Fruit fly (Drosophila melanogaster) whole organism, prepupa: Measurements from ENCODE around the gene GstD3.
A peak's percentile ranks its signal among the peaks of the same experiment; 100 is the strongest.

Experiments used
- CG11294 ChIP-seq: fragments of 200-800 bp; sonication (Bioruptor generic); IDR thresholded peaks from 2 replicates; pipeline ENCODE4 v1.3.6; 2022; ENCODE audit warnings: missing biosample characterization, missing genetic modification characterization
- CG11762 ChIP-seq: fragments of 200-800 bp; sonication (Bioruptor generic); optimal IDR thresholded peaks from 3 replicates; lab custom pipeline; 2016; ENCODE audit warnings: missing biosample characterization, missing genetic modification characterization; ENCODE audit not compliant: insufficient read depth
- CG15336 ChIP-seq: fragments of 200-800 bp; sonication (Bioruptor generic); IDR thresholded peaks from 2 replicates; pipeline ENCODE4 v1.3.6; 2022; ENCODE audit warnings: missing biosample characterization, missing genetic modification characterization
- CG3032 ChIP-seq: fragments of 200-800 bp; optimal IDR thresholded peaks from 2 replicates; lab custom pipeline; 2019; ENCODE audit warnings: missing biosample characterization, mild to moderate bottlenecking, missing genetic modification characterization, moderate library complexity
- CG31627 ChIP-seq: fragments of 200-800 bp; sonication (Bioruptor generic); optimal IDR thresholded peaks from 3 replicates; lab custom pipeline; 2016; ENCODE audit warnings: missing biosample characterization, missing genetic modification characterization
- CG32006 ChIP-seq: fragments of 200-800 bp; sonication (Bioruptor generic); optimal IDR thresholded peaks from 3 replicates; lab custom pipeline; 2017; ENCODE audit warnings: missing biosample characterization, mild to moderate bottlenecking, missing genetic modification characterization
- CG34406 ChIP-seq: fragments of 200-800 bp; sonication (Bioruptor generic); optimal IDR thresholded peaks from 3 replicates; lab custom pipeline; 2016; ENCODE audit warnings: missing biosample characterization, missing genetic modification characterization
- CG6163 ChIP-seq: fragments of 200-800 bp; sonication (Bioruptor generic); IDR thresholded peaks from 3 replicates; pipeline ENCODE4 v1.3.6; 2022; ENCODE audit warnings: missing biosample characterization, missing genetic modification characterization
- CG6276 ChIP-seq: fragments of 200-800 bp; sonication (Bioruptor generic); optimal IDR thresholded peaks from 2 replicates; lab custom pipeline; 2017; ENCODE audit warnings: missing biosample characterization, mild to moderate bottlenecking, missing genetic modification characterization
- CG6792 ChIP-seq: fragments of 200-800 bp; sonication (Bioruptor generic); optimal IDR thresholded peaks from 3 replicates; lab custom pipeline; 2016; ENCODE audit warnings: missing biosample characterization, missing genetic modification characterization
- CG6854 ChIP-seq: fragments of 200-800 bp; sonication (Bioruptor generic); optimal IDR thresholded peaks from 2 replicates; lab custom pipeline; 2017; ENCODE audit warnings: missing biosample characterization, mild to moderate bottlenecking, missing genetic modification characterization
- CG8119 ChIP-seq: fragments of 200-800 bp; sonication (Bioruptor generic); IDR thresholded peaks from 3 replicates; pipeline ENCODE4 v1.3.6; 2022; ENCODE audit warnings: missing biosample characterization, missing genetic modification characterization
- CG9139 ChIP-seq: fragments of 200-800 bp; sonication (Bioruptor generic); optimal IDR thresholded peaks from 3 replicates; lab custom pipeline; 2017; ENCODE audit warnings: missing biosample characterization, mild to moderate bottlenecking, missing genetic modification characterization
- Eip78C ChIP-seq: fragments of 200-800 bp; sonication (Bioruptor generic); peaks from one replicate; lab custom pipeline; 2016; ENCODE audit warnings: missing biosample characterization, missing genetic modification characterization
- Eip93F ChIP-seq: fragments of 200-800 bp; sonication (Bioruptor generic); optimal IDR thresholded peaks from 2 replicates; lab custom pipeline; 2016; ENCODE audit warnings: missing biosample characterization, mild to moderate bottlenecking, missing genetic modification characterization
- Ets96B ChIP-seq: fragments of 200-800 bp; optimal IDR thresholded peaks from 2 replicates; lab custom pipeline; 2019; ENCODE audit warnings: missing biosample characterization, mild to moderate bottlenecking, missing genetic modification characterization, moderate library complexity
- Hr38 ChIP-seq: sonication (Bioruptor generic); optimal IDR thresholded peaks from 2 replicates; lab custom pipeline; 2016; ENCODE audit warnings: missing biosample characterization, missing genetic modification characterization
- Met ChIP-seq: fragments of 200-800 bp; sonication (Bioruptor generic); optimal IDR thresholded peaks from 3 replicates; lab custom pipeline; 2016; ENCODE audit warnings: missing biosample characterization, missing genetic modification characterization
- Smox ChIP-seq: fragments of 200-800 bp; sonication (Bioruptor generic); optimal IDR thresholded peaks from 3 replicates; lab custom pipeline; 2016; ENCODE audit warnings: missing biosample characterization, missing genetic modification characterization
- Sox102F ChIP-seq: fragments of 200-800 bp; sonication (Bioruptor generic); optimal IDR thresholded peaks from 2 replicates; lab custom pipeline; 2016; ENCODE audit warnings: missing biosample characterization, mild to moderate bottlenecking, missing genetic modification characterization
- Sox14 ChIP-seq: fragments of 200-800 bp; sonication (Bioruptor generic); optimal IDR thresholded peaks from 3 replicates; lab custom pipeline; 2016; ENCODE audit warnings: missing biosample characterization, missing genetic modification characterization
- acj6 ChIP-seq: fragments of 200-800 bp; sonication (Bioruptor generic); optimal IDR thresholded peaks from 3 replicates; lab custom pipeline; 2016; ENCODE audit warnings: missing biosample characterization, missing genetic modification characterization
- dac ChIP-seq: fragments of 200-800 bp; sonication (Bioruptor generic); optimal IDR thresholded peaks from 2 replicates; lab custom pipeline; 2017; ENCODE audit warnings: missing biosample characterization, mild to moderate bottlenecking, missing genetic modification characterization
- esn ChIP-seq: fragments of 200-800 bp; sonication (Bioruptor generic); optimal IDR thresholded peaks from 2 replicates; lab custom pipeline; 2016; ENCODE audit warnings: missing biosample characterization, mild to moderate bottlenecking, missing genetic modification characterization, moderate library complexity
- fd59A ChIP-seq: fragments of 200-800 bp; sonication (Bioruptor generic); optimal IDR thresholded peaks from 2 replicates; lab custom pipeline; 2017; ENCODE audit warnings: missing biosample characterization, mild to moderate bottlenecking, missing genetic modification characterization, missing genetic modification reagents
- fd85E ChIP-seq: fragments of 200-800 bp; sonication (Bioruptor generic); optimal IDR thresholded peaks from 3 replicates; lab custom pipeline; 2016; ENCODE audit warnings: missing biosample characterization, missing genetic modification characterization
- ss ChIP-seq, 2 experiments: fragments of 200-800 bp; sonication (Bioruptor generic); optimal IDR thresholded peaks; 2 replicates in 1 of 2; 3 replicates in 1 of 2; lab custom pipeline; 2017 to 2018; ENCODE audit warnings: mild to moderate bottlenecking in 2 of 2, missing biosample characterization in 2 of 2, missing genetic modification characterization in 2 of 2, moderate library complexity in 1 of 2

The GstD3 gene

DNA sequence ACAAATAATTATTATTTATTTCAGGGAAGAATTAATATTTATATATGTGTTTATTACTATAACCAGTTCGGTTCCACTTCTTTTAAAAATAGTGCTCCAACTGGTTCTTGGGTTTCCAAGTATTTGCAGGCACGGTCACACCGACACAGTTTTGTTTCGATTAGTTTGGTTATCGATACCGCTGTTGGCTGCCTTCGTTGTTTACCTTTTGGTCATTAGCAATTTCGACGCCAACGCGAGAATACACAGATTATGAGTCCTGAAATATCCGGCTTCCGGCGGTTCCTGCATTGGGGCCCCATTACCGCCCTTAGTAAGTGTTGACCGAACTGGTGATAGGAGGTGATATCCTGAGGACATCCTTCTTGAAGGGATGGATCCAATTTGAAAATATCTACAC lies 35.3 kb downstream of the GstD3 start, which contains the start of gene CG5196 (continued):
- TF ChIP-seq ss (GFP tag; optimal IDR thresholded peaks at IDR 0.05; lab: Kevin White, UChicago) (peak in 1 of 2 experiments; percentile 38), CG15336 (0 out of 2 replicates have a peak, but pooled peaks have one; percentile 25), Eip93F (GFP tag; lab: Kevin White, UChicago) (no peak), esn (GFP tag; lab: Kevin White, UChicago) (peak; percentile 25), CG11294 (GFP tag; lab: Robert Waterston, UW) (no peak), CG9139 (no peak), Hr38 (GFP tag; lab: Kevin White, UChicago) (no peak), CG32006 (GFP tag; lab: Kevin White, UChicago) (no peak), Met (no peak), CG6276 (GFP tag; lab: Kevin White, UChicago) (no peak)

DNA sequence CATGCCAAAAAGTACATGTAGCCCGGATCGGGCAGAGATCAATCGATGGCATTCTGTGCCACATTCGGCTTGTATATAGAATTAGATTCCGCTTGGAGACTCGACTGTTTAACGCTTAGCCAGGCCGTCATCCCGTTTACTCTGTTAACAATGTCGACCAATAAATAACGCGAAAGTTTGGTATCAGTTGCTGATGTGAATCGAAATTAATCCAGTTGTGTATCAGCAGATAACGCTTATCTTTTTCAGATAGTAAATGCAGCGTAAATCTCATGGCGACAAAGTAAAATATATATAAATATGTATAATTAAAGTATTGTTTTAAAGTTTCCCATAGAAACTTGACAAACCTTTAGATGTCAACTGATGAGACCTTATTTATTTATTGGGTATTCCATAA lies 38.6 kb downstream of the GstD3 start:
- TF ChIP-seq dac (GFP tag; lab: Kevin White, UChicago), result no peak
- TF ChIP-seq Eip78C (GFP tag; lab: Kevin White, UChicago), result no peak
- no peak for TF ChIP-seq Sox14 (GFP tag; lab: Kevin White, UChicago)
- no peak for TF ChIP-seq Hr38 (GFP tag; lab: Kevin White, UChicago)
- no peak for TF ChIP-seq CG6276 (GFP tag; lab: Kevin White, UChicago)
- TF ChIP-seq acj6 (GFP tag; lab: Kevin White, UChicago), result no peak
- no peak for TF ChIP-seq esn (GFP tag; lab: Kevin White, UChicago)
- TF ChIP-seq CG34406 (GFP tag; lab: Kevin White, UChicago), result no peak

DNA sequence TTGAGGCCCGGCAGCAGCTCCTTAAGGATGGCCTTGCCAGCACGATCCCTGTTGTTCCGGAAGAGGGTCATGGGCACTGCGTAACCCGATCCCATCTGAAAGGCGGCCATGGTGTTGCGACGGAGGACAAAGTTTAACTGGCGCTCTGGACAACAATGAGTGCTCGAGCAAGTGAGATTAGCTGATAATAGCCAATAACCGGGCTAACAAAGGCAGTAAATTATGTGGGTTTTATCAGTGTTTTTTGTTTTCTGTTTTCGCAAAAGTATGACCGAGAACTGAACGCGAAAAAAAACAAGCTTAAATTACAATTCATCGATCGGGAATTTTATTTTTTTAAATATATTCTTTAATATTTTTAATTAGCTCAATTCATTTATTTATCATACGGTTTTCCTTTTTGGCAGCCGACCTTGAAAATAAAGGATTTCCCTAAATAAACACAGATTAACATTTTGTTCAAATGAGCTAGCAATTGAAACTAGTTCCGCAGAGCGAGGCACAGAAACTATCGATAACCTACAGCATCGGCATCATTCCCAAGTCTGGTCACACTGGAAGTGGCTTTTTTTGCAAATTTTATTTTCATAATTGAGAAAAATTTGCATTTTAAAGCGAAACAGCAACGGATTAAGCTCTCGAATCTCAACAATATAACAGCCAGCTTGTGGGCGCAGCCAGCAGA lies 40.5 kb downstream of the GstD3 start, which contains the start of the genes Dip-C and pps:
Gene Dip-C (minus strand): TSS at position 486 of the 685 bp plus-strand sequence.
Gene pps (plus strand): TSS at position 555 of the 685 bp plus-strand sequence.
- TF ChIP-seq CG11762 (GFP tag; lab: Kevin White, UChicago), result no peak
- peak; percentile 32 for TF ChIP-seq esn (GFP tag; lab: Kevin White, UChicago)
- no peak for TF ChIP-seq Ets96B (tag; lab: Kevin White, UChicago)
- TF ChIP-seq CG6792 (GFP tag; lab: Kevin White, UChicago), result no peak
- no peak for TF ChIP-seq CG31627 (GFP tag; lab: Kevin White, UChicago)
- TF ChIP-seq Sox14 (GFP tag; lab: Kevin White, UChicago), result peak; percentile 63
- TF ChIP-seq fd59A, result no peak
- TF ChIP-seq CG6854, result peak; percentile 51
- TF ChIP-seq fd85E (GFP tag; lab: Kevin White, UChicago), result no peak
- TF ChIP-seq Sox102F (GFP tag; lab: Kevin White, UChicago), result no peak
- TF ChIP-seq CG3032 (tag; lab: Kevin White, UChicago), result peak; percentile 10
- no peak for TF ChIP-seq CG8119 (GFP tag; lab: Robert Waterston, UW)
- TF ChIP-seq CG6163 (GFP tag; lab: Robert Waterston, UW), result no peak

DNA sequence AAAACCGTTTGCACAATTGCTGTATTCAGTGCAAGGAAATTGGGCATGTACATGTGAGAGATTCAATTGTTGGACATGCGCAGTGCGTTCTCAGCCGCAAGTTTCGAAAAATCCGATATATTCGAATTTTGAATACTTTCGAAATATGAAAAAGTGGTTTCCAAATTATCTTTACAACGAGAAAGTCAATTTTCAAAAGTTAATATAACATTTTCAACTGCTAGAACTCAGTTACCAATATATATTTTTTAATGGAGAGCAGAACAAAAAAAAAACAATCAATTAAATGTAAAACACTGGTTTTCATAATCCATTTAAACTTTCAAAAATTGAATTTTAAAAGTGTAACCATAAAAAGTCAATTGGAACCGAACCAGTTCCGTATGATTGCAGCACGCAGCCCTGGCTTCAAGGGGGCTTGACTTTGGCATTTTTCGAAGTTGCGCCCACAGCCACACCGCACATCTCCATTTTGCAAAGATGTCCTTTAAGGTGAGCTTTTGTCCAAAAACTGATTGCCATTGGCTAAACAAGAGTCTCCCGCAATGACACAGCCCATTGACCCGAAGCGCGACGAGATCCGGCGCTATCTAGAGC lies 49.6 kb downstream of the GstD3 start, which contains the start of the genes Scgbeta and CG17202:
Gene Scgbeta (minus strand): TSS at position 51 of the 597 bp plus-strand sequence.
Gene CG17202 (plus strand): TSS at position 390 of the 597 bp plus-strand sequence.
- peak; percentile 28 for TF ChIP-seq esn (GFP tag; lab: Kevin White, UChicago)
- TF ChIP-seq Smox (GFP tag; lab: Kevin White, UChicago), result no peak
- no peak for TF ChIP-seq CG6854
